Fruit fly (Drosophila melanogaster) whole organism, adult: ENCODE measurements around the gene ChT.

Experiments
- CG33017 ChIP-seq: fragments of 200-800 bp; sonication (Bioruptor generic); optimal IDR thresholded peaks from 2 replicates; lab custom pipeline; 2018; ENCODE audit warnings: missing biosample characterization, mild to moderate bottlenecking, missing genetic modification characterization, moderate library complexity
- Mnt ChIP-seq: fragments of 200-800 bp; sonication (Bioruptor generic); optimal IDR thresholded peaks from 2 replicates; lab custom pipeline; 2016; ENCODE audit warnings: missing biosample characterization, mild to moderate bottlenecking, missing genetic modification characterization
- bab1 ChIP-seq: fragments of 200-800 bp; sonication (Bioruptor generic); optimal IDR thresholded peaks from 3 replicates; lab custom pipeline; 2019; ENCODE audit warnings: missing biosample characterization, mild to moderate bottlenecking, missing genetic modification characterization, moderate library complexity
- cic ChIP-seq: fragments of 200-800 bp; sonication (Bioruptor generic); optimal IDR thresholded peaks from 2 replicates; lab custom pipeline; 2017; ENCODE audit warnings: missing biosample characterization, mild to moderate bottlenecking, missing genetic modification characterization, moderate library complexity

- no peak for TF ChIP-seq cic (GFP tag; lab: Kevin White, UChicago)
- no peak for TF ChIP-seq CG33017 (tag; lab: Kevin White, UChicago)
- no peak for TF ChIP-seq Mnt
- no peak for TF ChIP-seq bab1 (GFP tag; lab: Kevin White, UChicago)
Measured at dm6 chr3R:18633099-18633498, 47.3 kb upstream of the ChT start.
